Worm (Caenorhabditis elegans): ENCODE measurements around the gene cyn-8.

ce11 chrX:8921221-8921620 is 10.1 kb downstream of the cyn-8 start:
- TF ChIP-seq ama-1 (optimal IDR thresholded peaks at IDR 0.05) (no peak), scrt-1 (GFP tag; IDR thresholded peaks at IDR 0.05) (no peak), sea-1 (GFP tag; conservative IDR thresholded peaks at IDR 0.05) (no peak), pes-1 (GFP tag; IDR thresholded peaks at IDR 0.05) (no peak), ets-7 (tag; optimal IDR thresholded peaks at IDR 0.05) (no peak), flt-1 (GFP tag; IDR thresholded peaks at IDR 0.05) (no peak), aly-1 (tag; optimal IDR thresholded peaks at IDR 0.05) (no peak)
